Fruit fly (Drosophila melanogaster): Measurements from ENCODE around the gene CG7322.

The CG7322 gene

DNA sequence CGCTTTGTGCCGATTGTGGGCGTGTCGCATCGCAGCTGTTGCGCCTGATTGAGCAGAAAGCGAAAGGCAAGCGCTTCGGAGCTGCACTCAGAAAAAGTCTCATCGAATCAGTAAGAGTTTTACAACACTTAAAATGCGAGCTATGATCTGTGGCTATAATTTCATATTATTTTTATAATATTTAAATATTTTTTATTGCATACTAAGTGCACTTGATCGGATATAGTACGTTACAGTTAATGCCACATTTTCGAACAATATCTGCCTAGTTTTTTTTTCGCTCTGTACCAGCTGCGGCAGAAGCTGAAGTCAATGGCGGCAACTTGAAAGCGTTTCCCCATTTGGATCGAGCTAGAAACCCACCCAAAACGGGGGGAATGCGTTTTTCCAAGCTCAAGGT lies 45.2 kb upstream of the CG7322 start (continued):
- TF ChIP-seq hkb (optimal IDR thresholded peaks at IDR 0.05) (no peak), hkb (GFP tag; IDR thresholded peaks at IDR 0.05) (peak; percentile 46; the same call in 1 of the 2 replicates), CG13296 (GFP tag; optimal IDR thresholded peaks at IDR 0.05) (no peak), Oli (tag; optimal IDR thresholded peaks at IDR 0.05) (peak; percentile 19), ac (GFP tag; optimal IDR thresholded peaks at IDR 0.05) (no peak), CG10565 (GFP tag; optimal IDR thresholded peaks at IDR 0.05) (no peak), CG3281 (GFP tag; optimal IDR thresholded peaks at IDR 0.05) (peak; percentile 2), gfzf (GFP tag; optimal IDR thresholded peaks at IDR 0.05) (no peak), CG7839 (tag; optimal IDR thresholded peaks at IDR 0.05) (peak; percentile 5), hth (optimal IDR thresholded peaks at IDR 0.05) (no peak), Xrp1 (GFP tag; IDR thresholded peaks at IDR 0.05) (peak; percentile 7; the same call in 1 of the 2 replicates), fd3F (GFP tag; optimal IDR thresholded peaks at IDR 0.05) (no peak), CG15269 (tag; optimal IDR thresholded peaks at IDR 0.05) (peak; percentile 5), CG10366 (GFP tag; IDR thresholded peaks at IDR 0.05) (no peak), CG14860 (GFP tag; IDR thresholded peaks at IDR 0.05; ENCODE audit: partially characterized antibody) (no peak), E2f1 (GFP tag; IDR thresholded peaks at IDR 0.05) (0 out of 2 replicates have a peak, but pooled peaks have one; percentile 18), Blimp-1 (GFP tag; optimal IDR thresholded peaks at IDR 0.05) (peak; percentile 36), CG6813 (GFP tag; optimal IDR thresholded peaks at IDR 0.05) (no peak), row (GFP tag; IDR thresholded peaks at IDR 0.05) (peak; percentile 52), HLH3B (GFP tag; IDR thresholded peaks at IDR 0.05) (0 out of 2 replicates have a peak, but pooled peaks have one; percentile 25), seq (GFP tag; IDR thresholded peaks at IDR 0.05) (peak; percentile 27; the same call in 1 of the 2 replicates), Atf-2 (GFP tag; optimal IDR thresholded peaks at IDR 0.05) (no peak), Myb (GFP tag; optimal IDR thresholded peaks at IDR 0.05) (no peak), CG4617 (GFP tag; optimal IDR thresholded peaks at IDR 0.05; ENCODE audit: borderline replicate concordance) (no peak), Ets65A (GFP tag) (peak; percentile 7), gcm2 (GFP tag; optimal IDR thresholded peaks at IDR 0.05) (no peak), HLH4C (GFP tag; IDR thresholded peaks at IDR 0.05; ENCODE audit: partially characterized antibody) (no peak), CG9876 (GFP tag; optimal IDR thresholded peaks at IDR 0.05) (no peak)

DNA sequence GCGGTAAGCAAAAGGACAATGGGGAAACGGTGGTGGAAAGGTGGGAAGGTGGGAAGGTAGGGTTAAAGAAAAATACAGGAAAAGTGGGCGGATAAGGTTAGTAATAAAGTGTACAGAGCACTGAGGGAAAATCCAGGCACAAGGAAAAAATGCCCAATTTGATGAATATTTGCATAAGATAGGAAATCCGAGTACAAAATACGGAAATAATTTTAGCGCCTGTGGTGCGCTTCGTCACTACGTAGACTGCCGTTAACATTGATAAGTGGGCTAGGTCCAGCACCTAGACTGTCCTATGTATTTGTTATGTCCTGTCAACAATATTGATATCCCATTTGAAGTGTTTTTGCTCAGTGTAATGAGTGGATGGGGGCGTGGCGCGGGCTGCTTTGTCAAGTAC lies 43.4 kb upstream of the CG7322 start:
- TF ChIP-seq Dip2 (GFP tag; IDR thresholded peaks at IDR 0.05) = no peak
- 0 out of 3 replicates have a peak, but pooled peaks have one; percentile 14 for TF ChIP-seq so (GFP tag; IDR thresholded peaks at IDR 0.05)
- 0 out of 2 replicates have a peak, but pooled peaks have one; percentile 5 for TF ChIP-seq sisA (GFP tag; IDR thresholded peaks at IDR 0.05)
- TF ChIP-seq CoRest (tag; optimal IDR thresholded peaks at IDR 0.05) = peak; percentile 9
- peak; percentile 36 for TF ChIP-seq Hmr (GFP tag; optimal IDR thresholded peaks at IDR 0.05)
- TF ChIP-seq Sox102F (GFP tag; optimal IDR thresholded peaks at IDR 0.05) = peak; percentile 13
- TF ChIP-seq Meics (GFP tag; optimal IDR thresholded peaks at IDR 0.05) = peak; percentile 70
- 0 out of 3 replicates have a peak, but pooled peaks have one; percentile 29 for TF ChIP-seq dysf (GFP tag; IDR thresholded peaks at IDR 0.05)
- TF ChIP-seq CG3847 (GFP tag; IDR thresholded peaks at IDR 0.05) = 0 out of 2 replicates have a peak, but pooled peaks have one; percentile 32
- peak; percentile 26 for TF ChIP-seq CG2120 (GFP tag; optimal IDR thresholded peaks at IDR 0.05)
- peak; percentile 41 for TF ChIP-seq lilli (GFP tag; optimal IDR thresholded peaks at IDR 0.05)
- peak; percentile 21; the same call in 1 of the 3 replicates for TF ChIP-seq tgo (GFP tag; IDR thresholded peaks at IDR 0.05)
- TF ChIP-seq insv (GFP tag; optimal IDR thresholded peaks at IDR 0.05) = no peak
- TF ChIP-seq CG3281 (GFP tag; optimal IDR thresholded peaks at IDR 0.05) = peak; percentile 4
- peak; percentile 34; the same call in 1 of the 2 replicates for TF ChIP-seq CG9932 (GFP tag; IDR thresholded peaks at IDR 0.05)
- TF ChIP-seq CG9797 (GFP tag; optimal IDR thresholded peaks at IDR 0.05) = no peak
- TF ChIP-seq Atf6 (GFP tag; IDR thresholded peaks at IDR 0.05) = 0 out of 2 replicates have a peak, but pooled peaks have one; percentile 24
- TF ChIP-seq grau (tag; optimal IDR thresholded peaks at IDR 0.05) = peak; percentile 28
- peak; percentile 43; the same call in 2 of the 3 replicates for TF ChIP-seq row (GFP tag; IDR thresholded peaks at IDR 0.05)
- no peak for TF ChIP-seq chif (GFP tag; optimal IDR thresholded peaks at IDR 0.05)
- TF ChIP-seq CG18599 (GFP tag; optimal IDR thresholded peaks at IDR 0.05) = peak; percentile 61
- no peak for TF ChIP-seq CG17186 (GFP tag; optimal IDR thresholded peaks at IDR 0.05)
- TF ChIP-seq lab (GFP tag; optimal IDR thresholded peaks at IDR 0.05) = peak; percentile 52
- no peak for TF ChIP-seq D (optimal IDR thresholded peaks at IDR 0.05)
- TF ChIP-seq D (GFP tag; optimal IDR thresholded peaks at IDR 0.05) = no peak
